Fruit fly (Drosophila melanogaster): Measurements from ENCODE around the gene Eig71Eb.

The Eig71Eb gene

DNA sequence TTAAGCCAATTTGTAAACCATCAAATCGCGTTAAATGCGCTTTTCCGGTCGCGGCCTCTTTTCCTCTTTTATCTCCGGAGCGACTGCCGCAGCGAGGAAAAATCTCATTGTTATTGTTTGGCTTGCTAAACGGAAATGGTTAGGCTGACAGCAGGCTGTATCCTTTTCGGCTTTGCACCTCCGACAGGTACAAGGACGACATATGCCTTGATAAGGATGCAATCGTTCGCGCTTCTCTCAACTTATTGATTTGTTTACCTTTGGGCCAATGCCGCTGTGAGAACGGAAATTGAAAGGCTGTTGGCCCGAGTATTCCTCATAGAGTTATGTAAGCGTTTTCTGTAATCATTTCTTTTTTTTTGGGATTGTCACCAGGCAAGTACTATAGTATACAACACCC, 11.2 kb upstream of the Eig71Eb start:
- no peak for TF ChIP-seq fkh (GFP tag; optimal IDR thresholded peaks at IDR 0.05)
- TF ChIP-seq net (GFP tag; optimal IDR thresholded peaks at IDR 0.05) = no peak
- TF ChIP-seq CG31627 (GFP tag; optimal IDR thresholded peaks at IDR 0.05) = no peak
- TF ChIP-seq lz (GFP tag; optimal IDR thresholded peaks at IDR 0.05) = no peak
- no peak for TF ChIP-seq vri (GFP tag; optimal IDR thresholded peaks at IDR 0.05)
- no peak for TF ChIP-seq CG3032 (tag; optimal IDR thresholded peaks at IDR 0.05)
- TF ChIP-seq acj6 (GFP tag; optimal IDR thresholded peaks at IDR 0.05) = no peak
- TF ChIP-seq Ets96B (tag; optimal IDR thresholded peaks at IDR 0.05) = no peak
- TF ChIP-seq CG4318 (GFP tag; optimal IDR thresholded peaks at IDR 0.05) = no peak
- TF ChIP-seq Sox14 (GFP tag; optimal IDR thresholded peaks at IDR 0.05) = no peak
- no peak for TF ChIP-seq ss (GFP tag; optimal IDR thresholded peaks at IDR 0.05)
- TF ChIP-seq OdsH (GFP tag; optimal IDR thresholded peaks at IDR 0.05) = no peak
- TF ChIP-seq CG6163 (GFP tag; IDR thresholded peaks at IDR 0.05) = no peak
- no peak for TF ChIP-seq CG1621 (tag; optimal IDR thresholded peaks at IDR 0.05)
- no peak for TF ChIP-seq spab (GFP tag; optimal IDR thresholded peaks at IDR 0.05)
- TF ChIP-seq svp (GFP tag) = no peak
- no peak for TF ChIP-seq CG8319 (GFP tag; optimal IDR thresholded peaks at IDR 0.05)
- TF ChIP-seq CG34406 (GFP tag; optimal IDR thresholded peaks at IDR 0.05) = no peak
- TF ChIP-seq pdm3 (GFP tag; optimal IDR thresholded peaks at IDR 0.05) = no peak
- TF ChIP-seq CG16779 (tag; optimal IDR thresholded peaks at IDR 0.05) = no peak

DNA sequence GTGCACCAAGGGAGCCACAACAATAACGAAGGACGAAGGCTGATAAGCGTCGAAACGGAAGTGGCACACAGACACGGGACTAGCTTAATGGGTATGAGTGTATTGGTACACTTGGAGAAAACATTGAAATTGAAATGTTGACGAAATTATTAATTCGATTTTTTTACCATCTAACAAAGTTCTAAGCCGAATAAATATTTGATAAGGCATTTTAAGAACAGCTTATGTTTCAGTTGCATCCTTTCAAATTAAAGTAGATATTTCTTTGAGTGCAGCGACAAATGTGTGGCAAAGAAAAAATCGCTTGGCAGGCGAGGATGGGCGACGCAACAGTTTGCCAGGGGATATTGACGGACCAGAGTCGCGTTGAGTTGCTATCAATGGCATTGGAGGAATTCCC, 9.8 kb upstream of the Eig71Eb start:
- TF ChIP-seq CG8319 (GFP tag; optimal IDR thresholded peaks at IDR 0.05) (no peak), CG31627 (GFP tag; optimal IDR thresholded peaks at IDR 0.05) (peak; percentile 4), CG15336 (GFP tag; IDR thresholded peaks at IDR 0.05) (no peak), esn (GFP tag; optimal IDR thresholded peaks at IDR 0.05) (peak; percentile 12), pdm3 (GFP tag; optimal IDR thresholded peaks at IDR 0.05) (no peak), CG3919 (GFP tag; optimal IDR thresholded peaks at IDR 0.05) (no peak), svp (GFP tag) (peak; percentile 39), CG10669 (GFP tag; optimal IDR thresholded peaks at IDR 0.05) (no peak), CG8119 (GFP tag; IDR thresholded peaks at IDR 0.05) (0 out of 3 replicates have a peak, but pooled peaks have one; percentile 17), lz (GFP tag; optimal IDR thresholded peaks at IDR 0.05) (peak; percentile 7), fd59A (GFP tag; optimal IDR thresholded peaks at IDR 0.05) (no peak), Met (GFP tag; optimal IDR thresholded peaks at IDR 0.05) (peak; percentile 2), Lpt (GFP tag; optimal IDR thresholded peaks at IDR 0.05) (no peak), acj6 (GFP tag; optimal IDR thresholded peaks at IDR 0.05) (no peak), CG1621 (tag; optimal IDR thresholded peaks at IDR 0.05) (no peak)

DNA sequence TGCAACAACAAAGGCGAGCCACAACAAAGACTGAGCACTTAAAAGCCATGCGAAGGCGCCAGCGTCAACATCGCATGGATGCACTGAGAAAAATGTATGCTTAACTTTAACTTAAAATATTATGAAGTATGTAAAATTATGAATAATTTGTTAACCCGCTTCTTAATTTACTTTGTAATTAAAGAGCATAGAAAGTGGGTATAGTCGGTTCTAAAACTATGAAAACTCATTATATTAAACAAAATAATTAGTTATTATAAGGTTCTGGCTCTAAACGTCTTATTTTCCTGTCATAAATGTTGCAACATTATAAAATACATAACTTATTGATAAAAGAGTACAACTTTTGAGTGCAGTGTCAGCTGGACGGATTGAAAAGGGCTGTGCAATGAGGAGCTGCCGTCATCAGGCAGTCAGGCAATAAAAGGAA, 8.1 kb upstream of the Eig71Eb start:
- TF ChIP-seq CG31627 (GFP tag; optimal IDR thresholded peaks at IDR 0.05) = peak; percentile 38
- TF ChIP-seq dac (GFP tag; optimal IDR thresholded peaks at IDR 0.05) = peak; percentile 29
- no peak for TF ChIP-seq fd85E (GFP tag; optimal IDR thresholded peaks at IDR 0.05)
- no peak for TF ChIP-seq vri (GFP tag; optimal IDR thresholded peaks at IDR 0.05)
- no peak for TF ChIP-seq Hr38 (GFP tag; optimal IDR thresholded peaks at IDR 0.05)
- peak; percentile 44 for TF ChIP-seq CG8632 (GFP tag; optimal IDR thresholded peaks at IDR 0.05)
- peak; percentile 27 for TF ChIP-seq lz (GFP tag; optimal IDR thresholded peaks at IDR 0.05)
- peak; percentile 51 for TF ChIP-seq CG32006 (GFP tag; optimal IDR thresholded peaks at IDR 0.05)
- TF ChIP-seq fd59A (GFP tag; optimal IDR thresholded peaks at IDR 0.05) = peak; percentile 33
- TF ChIP-seq achi (GFP tag; optimal IDR thresholded peaks at IDR 0.05) = no peak
- TF ChIP-seq Sox15 (GFP tag; optimal IDR thresholded peaks at IDR 0.05) = no peak
- peak; percentile 37 for TF ChIP-seq CG8319 (GFP tag; optimal IDR thresholded peaks at IDR 0.05)
- no peak for TF ChIP-seq CG9139 (GFP tag; optimal IDR thresholded peaks at IDR 0.05)
- peak; percentile 3 for TF ChIP-seq Ets21C (GFP tag; optimal IDR thresholded peaks at IDR 0.05)
- TF ChIP-seq Eip75B (GFP tag; optimal IDR thresholded peaks at IDR 0.05) = peak; percentile 52
- TF ChIP-seq Sox14 (GFP tag; optimal IDR thresholded peaks at IDR 0.05) = peak; percentile 64
- TF ChIP-seq Hr4 (GFP tag; optimal IDR thresholded peaks at IDR 0.05) = no peak
- TF ChIP-seq CG3032 (tag; optimal IDR thresholded peaks at IDR 0.05) = peak; percentile 41
- peak; percentile 73 for TF ChIP-seq svp (GFP tag)
- TF ChIP-seq topi (GFP tag; optimal IDR thresholded peaks at IDR 0.05) = peak; percentile 64
- peak; percentile 29 for TF ChIP-seq CG6808 (GFP tag; optimal IDR thresholded peaks at IDR 0.05)
- peak; percentile 18 for TF ChIP-seq Hr39 (GFP tag; optimal IDR thresholded peaks at IDR 0.05)
- TF ChIP-seq Gug (GFP tag; IDR thresholded peaks at IDR 0.05) = 0 out of 2 replicates have a peak, but pooled peaks have one; percentile 21
- TF ChIP-seq eg (GFP tag; IDR thresholded peaks at IDR 0.05) = no peak
- peak; percentile 5 for TF ChIP-seq net (GFP tag; optimal IDR thresholded peaks at IDR 0.05)
- peak; percentile 41; the same call in 1 of the 3 replicates for TF ChIP-seq CG6163 (GFP tag; IDR thresholded peaks at IDR 0.05)
- peak; percentile 32 for TF ChIP-seq Lpt (GFP tag; optimal IDR thresholded peaks at IDR 0.05)
- TF ChIP-seq Sox102F (GFP tag; optimal IDR thresholded peaks at IDR 0.05) = peak; percentile 53
- no peak for TF ChIP-seq CG6276 (GFP tag; optimal IDR thresholded peaks at IDR 0.05)
- peak; percentile 73 for TF ChIP-seq esn (GFP tag; optimal IDR thresholded peaks at IDR 0.05)
- peak; percentile 53 for TF ChIP-seq cyc (GFP tag; optimal IDR thresholded peaks at IDR 0.05)
